Fruit fly (Drosophila melanogaster) whole organism, embryonic: ENCODE measurements around the gene msb1l.

Experiments
- CG14667 ChIP-seq: fragments of 200-800 bp; sonication (Bioruptor generic); IDR thresholded peaks from 2 replicates; pipeline ENCODE4 v1.3.6; 2022; ENCODE audit warnings: missing biosample characterization, missing genetic modification characterization
- CG17829 ChIP-seq: fragments of 200-800 bp; optimal IDR thresholded peaks from 2 replicates; lab custom pipeline; 2019; ENCODE audit warnings: missing biosample characterization, mild to moderate bottlenecking, missing genetic modification characterization, moderate library complexity
- Hmx ChIP-seq: fragments of 200-800 bp; sonication (Bioruptor generic); optimal IDR thresholded peaks from 2 replicates; lab custom pipeline; 2016; ENCODE audit warnings: missing biosample characterization, missing genetic modification characterization
- Lpt ChIP-seq: fragments of >200 bp; optimal IDR thresholded peaks from 2 replicates; lab custom pipeline; 2018; ENCODE audit warnings: missing biosample characterization, missing genetic modification characterization
- Oaz ChIP-seq: fragments of 200-800 bp; sonication (Bioruptor generic); IDR thresholded peaks from 2 replicates; pipeline ENCODE4 v1.3.6; 2022; ENCODE audit warnings: missing biosample characterization, missing genetic modification characterization
- ranshi ChIP-seq: fragments of 200-800 bp; sonication (Bioruptor generic); IDR thresholded peaks from 2 replicates; pipeline ENCODE4 v1.3.6; 2022; ENCODE audit warnings: missing biosample characterization, missing genetic modification characterization
- tgo ChIP-seq: fragments of 200-800 bp; sonication (Bioruptor generic); IDR thresholded peaks from 3 replicates; pipeline ENCODE4 v1.3.6; 2022; ENCODE audit warnings: missing biosample characterization, missing genetic modification characterization
- unpg ChIP-seq: fragments of 200-800 bp; sonication (Bioruptor generic); optimal IDR thresholded peaks from 3 replicates; lab custom pipeline; 2018; ENCODE audit warnings: missing biosample characterization, mild to moderate bottlenecking, missing genetic modification characterization, moderate library complexity

DNA sequence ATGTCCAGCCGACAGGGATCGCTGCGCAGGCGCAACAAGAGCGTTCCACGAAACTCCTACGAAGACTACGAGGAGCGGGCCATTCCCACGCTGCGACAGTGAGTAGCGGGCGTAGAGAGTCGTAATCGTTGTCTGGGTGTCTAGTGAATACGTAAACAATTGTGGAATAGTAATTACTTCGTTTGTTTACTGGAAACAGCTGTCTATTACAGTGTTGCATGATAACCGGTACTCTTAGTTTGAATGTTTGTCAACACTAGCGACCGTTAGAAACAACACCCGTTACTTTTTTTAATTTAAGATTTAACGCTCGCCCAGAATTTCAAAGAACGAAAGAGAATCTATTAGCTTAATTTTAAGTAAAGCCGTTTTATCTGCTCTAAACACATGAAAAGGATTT lies 47.4 kb upstream of the msb1l start, which contains the start of gene CG10165:
- TF ChIP-seq CG17829 (no peak), CG14667 (GFP tag; lab: Robert Waterston, UW) (no peak), Lpt (GFP tag; lab: Kevin White, UChicago) (no peak), Oaz (GFP tag; lab: Robert Waterston, UW) (no peak), ranshi (no peak), Hmx (GFP tag; lab: Kevin White, UChicago) (no peak), unpg (GFP tag; lab: Kevin White, UChicago) (no peak), tgo (GFP tag; lab: Robert Waterston, UW) (no peak)
